Worm (Caenorhabditis elegans) whole organism, L4 larva: ENCODE data around the gene msp-76.
A peak's percentile ranks its signal among the peaks of the same experiment; 100 is the strongest.

Source experiments
- D1046.2 ChIP-seq: fragments of 200-800 bp; sonication (Bioruptor generic); IDR thresholded peaks from 2 replicates; pipeline ENCODE4 v1.3.6; 2022; ENCODE audit warnings: missing genetic modification characterization, missing compliant biosample characterization
- F10B5.3 ChIP-seq: sonication (generic microtip); optimal IDR thresholded peaks from 2 replicates; lab custom pipeline; 2016; ENCODE audit warnings: mild to moderate bottlenecking, missing genetic modification characterization, missing compliant biosample characterization
- F26F4.8 ChIP-seq: fragments of 200-800 bp; sonication (Bioruptor generic); conservative IDR thresholded peaks from 2 replicates; pipeline ENCODE4 v1.3.6; 2022; ENCODE audit warnings: missing genetic modification characterization, missing compliant biosample characterization
- F37D6.2 ChIP-seq: sonication (generic microtip); optimal IDR thresholded peaks from 2 replicates; lab custom pipeline; 2016; ENCODE audit warnings: mild to moderate bottlenecking, missing genetic modification characterization, missing compliant biosample characterization
- F44E2.7 ChIP-seq: fragments of 200-800 bp; sonication (Bioruptor generic); IDR thresholded peaks from 2 replicates; pipeline ENCODE4 v2.1.2; 2022; ENCODE audit warnings: missing genetic modification characterization, missing compliant biosample characterization
- R02D3.7 ChIP-seq: fragments of 150-350 bp; sonication (generic microtip); optimal IDR thresholded peaks from 3 replicates; lab custom pipeline; 2014; ENCODE audit warnings: missing biosample characterization, missing genetic modification characterization
- Y105C5A.15 ChIP-seq: fragments of 200-800 bp; sonication (Bioruptor generic); IDR thresholded peaks from 2 replicates; pipeline ENCODE4 v1.3.6; 2022; ENCODE audit warnings: missing genetic modification characterization, missing compliant biosample characterization
- Y48G9A.11 ChIP-seq: fragments of 200-800 bp; sonication (Bioruptor generic); IDR thresholded peaks from 2 replicates; pipeline ENCODE4 v1.3.6; 2022; ENCODE audit warnings: missing genetic modification reagents, missing genetic modification characterization, missing compliant biosample characterization
- Y75B8A.6 ChIP-seq: fragments of 200-800 bp; sonication (Bioruptor generic); IDR thresholded peaks from 2 replicates; pipeline ENCODE4 v1.3.6; 2022; ENCODE audit warnings: missing genetic modification reagents, missing genetic modification characterization, missing compliant biosample characterization
- ZK337.2 ChIP-seq: fragments of 200-800 bp; sonication (Bioruptor generic); IDR thresholded peaks from 2 replicates; pipeline ENCODE4 v1.3.6; 2022; ENCODE audit warnings: missing genetic modification reagents, missing genetic modification characterization, missing compliant biosample characterization
- aha-1 ChIP-seq: fragments of 150-350 bp; peaks from one replicate; lab custom pipeline; 2014; ENCODE audit warnings: missing biosample characterization, missing genetic modification characterization
- ama-1 ChIP-seq: fragments of 150-350 bp; optimal IDR thresholded peaks from 2 replicates; lab custom pipeline; 2014; ENCODE audit warnings: inconsistent platforms, mixed read lengths
- ceh-20 ChIP-seq: fragments of 200-800 bp; sonication (Bioruptor generic); IDR thresholded peaks from 2 replicates; pipeline ENCODE4 v1.3.6; 2022; ENCODE audit warnings: missing genetic modification reagents, missing genetic modification characterization, missing compliant biosample characterization
- ceh-44 ChIP-seq: fragments of 200-800 bp; sonication (Bioruptor generic); IDR thresholded peaks from 2 replicates; pipeline ENCODE4 v1.3.6; 2022; ENCODE audit warnings: missing genetic modification reagents, missing genetic modification characterization, missing compliant biosample characterization
- ceh-62 ChIP-seq: sonication (generic microtip); optimal IDR thresholded peaks from 2 replicates; lab custom pipeline; 2017; ENCODE audit warnings: missing biosample characterization, missing genetic modification characterization
- ces-1 ChIP-seq: fragments of 150-350 bp; sonication (generic microtip); optimal IDR thresholded peaks from 4 replicates; lab custom pipeline; 2014; ENCODE audit warnings: missing biosample characterization, missing genetic modification reagents, missing genetic modification characterization
- daf-12 ChIP-seq: fragments of 150-350 bp; optimal IDR thresholded peaks from 2 replicates; lab custom pipeline; 2014; ENCODE audit warnings: missing biosample characterization, missing genetic modification reagents, missing genetic modification characterization
- dmd-9 ChIP-seq: fragments of 200-800 bp; sonication (Bioruptor generic); IDR thresholded peaks from 2 replicates; pipeline ENCODE4 v1.3.6; 2022; ENCODE audit warnings: missing genetic modification reagents, missing genetic modification characterization, missing compliant biosample characterization
- dpl-1 ChIP-seq: fragments of 150-350 bp; optimal IDR thresholded peaks from 2 replicates; lab custom pipeline; 2014; ENCODE audit warnings: missing biosample characterization, missing genetic modification reagents, missing genetic modification characterization
- duxl-1 ChIP-seq: sonication (generic microtip); optimal IDR thresholded peaks from 2 replicates; lab custom pipeline; 2016; ENCODE audit warnings: mild to moderate bottlenecking, missing genetic modification characterization, moderate library complexity, missing compliant biosample characterization; ENCODE audit not compliant: poor library complexity
- egl-43 ChIP-seq: fragments of 200-800 bp; sonication (Bioruptor generic); IDR thresholded peaks from 2 replicates; pipeline ENCODE4 v1.3.6; 2022; ENCODE audit warnings: missing genetic modification reagents, missing genetic modification characterization, missing compliant biosample characterization
- fkh-10 ChIP-seq: fragments of 150-350 bp; optimal IDR thresholded peaks from 2 replicates; lab custom pipeline; 2014; ENCODE audit warnings: missing biosample characterization, missing genetic modification reagents, missing genetic modification characterization
- fos-1 ChIP-seq: fragments of 150-350 bp; optimal IDR thresholded peaks from 2 replicates; lab custom pipeline; 2014; ENCODE audit warnings: missing biosample characterization, missing genetic modification characterization
- gei-8 ChIP-seq: fragments of 200-800 bp; sonication (Bioruptor generic); optimal IDR thresholded peaks from 2 replicates; lab custom pipeline; 2018; ENCODE audit warnings: mild to moderate bottlenecking, missing genetic modification characterization, missing compliant biosample characterization
- hif-1 ChIP-seq, 2 experiments: sonication (generic microtip); optimal IDR thresholded peaks; 2 replicates each; lab custom pipeline; 2016 to 2017; ENCODE audit warnings: missing compliant biosample characterization in 2 of 2, missing genetic modification characterization in 2 of 2, missing genetic modification reagents in 2 of 2, missing genotype in 2 of 2, mild to moderate bottlenecking in 1 of 2
- hmg-1.1 ChIP-seq: fragments of 200-800 bp; sonication (Bioruptor generic); IDR thresholded peaks from 2 replicates; pipeline ENCODE4 v1.3.6; 2022; ENCODE audit warnings: missing genetic modification reagents, missing genetic modification characterization, missing compliant biosample characterization
- mep-1 ChIP-seq: fragments of 150-350 bp; sonication (generic microtip); optimal IDR thresholded peaks from 3 replicates; lab custom pipeline; 2014; ENCODE audit warnings: missing biosample characterization, missing genetic modification characterization
- mxl-2 ChIP-seq: fragments of 200-800 bp; sonication (Bioruptor generic); conservative IDR thresholded peaks from 2 replicates; pipeline ENCODE4 v1.3.6; 2022; ENCODE audit warnings: missing genetic modification reagents, missing genetic modification characterization, missing compliant biosample characterization
- nhr-10 ChIP-seq: fragments of 150-350 bp; optimal IDR thresholded peaks from 2 replicates; lab custom pipeline; 2014; ENCODE audit warnings: missing biosample characterization, missing genetic modification characterization
- nhr-237 ChIP-seq: sonication (generic microtip); optimal IDR thresholded peaks from 2 replicates; lab custom pipeline; 2017; ENCODE audit warnings: missing biosample characterization, missing genetic modification characterization
- nhr-28 ChIP-seq: fragments of 150-350 bp; optimal IDR thresholded peaks from 2 replicates; lab custom pipeline; 2014; ENCODE audit warnings: missing biosample characterization, missing genetic modification characterization
- nhr-48 ChIP-seq: sonication (generic microtip); optimal IDR thresholded peaks from 2 replicates; lab custom pipeline; 2016; ENCODE audit warnings: mild to moderate bottlenecking, missing genetic modification characterization, missing compliant biosample characterization
- nhr-6 ChIP-seq: fragments of 150-350 bp; optimal IDR thresholded peaks from 2 replicates; lab custom pipeline; 2014; ENCODE audit warnings: missing biosample characterization, missing genetic modification characterization
- nhr-77 ChIP-seq: fragments of 150-350 bp; optimal IDR thresholded peaks from 2 replicates; lab custom pipeline; 2014; ENCODE audit warnings: missing biosample characterization, missing genetic modification characterization
- pha-4 ChIP-seq, 2 experiments: fragments of 150-350 bp in 1 of 2; fragments of 200-800 bp in 1 of 2; sonication (Bioruptor generic) in 1 of 2; IDR thresholded peaks in 1 of 2; optimal IDR thresholded peaks in 1 of 2; 2 replicates each; pipeline versions ENCODE4 v1.3.6 to Lab custom; 2014 to 2022; ENCODE audit warnings: missing genetic modification characterization in 2 of 2, missing genetic modification reagents in 2 of 2, missing biosample characterization in 1 of 2, missing compliant biosample characterization in 1 of 2
- php-3 ChIP-seq: fragments of 200-800 bp; sonication (Bioruptor generic); IDR thresholded peaks from 2 replicates; pipeline ENCODE4 v1.3.6; 2022; ENCODE audit warnings: missing genetic modification reagents, missing genetic modification characterization, missing compliant biosample characterization
- pqm-1 ChIP-seq: sonication (generic microtip); optimal IDR thresholded peaks from 2 replicates; lab custom pipeline; 2017; ENCODE audit warnings: missing biosample characterization, missing genetic modification characterization
- saeg-2 ChIP-seq: fragments of 200-800 bp; sonication (Bioruptor generic); IDR thresholded peaks from 2 replicates; pipeline ENCODE4 v1.3.6; 2022; ENCODE audit warnings: missing genetic modification reagents, missing genetic modification characterization, missing compliant biosample characterization
- sdz-12 ChIP-seq: fragments of 200-800 bp; sonication (Bioruptor generic); optimal IDR thresholded peaks from 2 replicates; lab custom pipeline; 2018; ENCODE audit warnings: mild to moderate bottlenecking, missing genetic modification characterization, missing compliant biosample characterization
- skn-1 ChIP-seq: fragments of 150-350 bp; optimal IDR thresholded peaks from 2 replicates; lab custom pipeline; 2014; ENCODE audit warnings: missing biosample characterization, missing genetic modification characterization
- snpc-1.2 ChIP-seq: fragments of 200-800 bp; sonication (Bioruptor generic); IDR thresholded peaks from 2 replicates; pipeline ENCODE4 v1.3.6; 2022; ENCODE audit warnings: missing genetic modification reagents, missing genetic modification characterization, missing compliant biosample characterization
- tra-1 ChIP-seq: fragments of 200-800 bp; sonication (Bioruptor generic); IDR thresholded peaks from 2 replicates; pipeline ENCODE4 v1.3.6; 2022; ENCODE audit warnings: missing genetic modification reagents, missing genetic modification characterization, missing compliant biosample characterization
- unc-39 ChIP-seq: sonication (generic microtip); optimal IDR thresholded peaks from 2 replicates; lab custom pipeline; 2017; ENCODE audit warnings: missing biosample characterization, missing genetic modification characterization
- unc-62 ChIP-seq, 3 experiments: fragments of 150-350 bp in 1 of 3; sonication (generic microtip); optimal IDR thresholded peaks in 2 of 3; peaks in 1 of 3; 1 replicate in 1 of 3; 2 replicates in 2 of 3; lab custom pipeline; 2014 to 2017; ENCODE audit warnings: missing biosample characterization in 3 of 3, missing genetic modification characterization in 3 of 3, missing genetic modification reagents in 3 of 3, missing genotype in 1 of 3
- zfp-2 ChIP-seq: sonication (generic microtip); optimal IDR thresholded peaks from 2 replicates; lab custom pipeline; 2016; ENCODE audit warnings: mild to moderate bottlenecking, missing genetic modification characterization, missing compliant biosample characterization
- zip-11 ChIP-seq: fragments of 200-800 bp; sonication (Bioruptor generic); IDR thresholded peaks from 2 replicates; pipeline ENCODE4 v1.3.6; 2022; ENCODE audit warnings: missing genetic modification characterization, missing compliant biosample characterization
- ztf-11 ChIP-seq: fragments of 150-350 bp; optimal IDR thresholded peaks from 2 replicates; lab custom pipeline; 2014; ENCODE audit warnings: missing biosample characterization, missing genetic modification characterization
- ztf-7 ChIP-seq: fragments of 150-350 bp; optimal IDR thresholded peaks from 2 replicates; lab custom pipeline; 2014; ENCODE audit warnings: missing biosample characterization, missing genetic modification characterization

msp-76 gene

ce11 chrIV:9716490-9716889 lies 27.7 kb downstream of the msp-76 start (continued):
- TF ChIP-seq zfp-2 (tag; lab: Kevin White, UChicago), result no peak
- TF ChIP-seq dmd-9 (GFP tag; lab: Robert Waterston, UW), result no peak
- TF ChIP-seq gei-8 (GFP tag; lab: Kevin White, UChicago), result no peak
- no peak for TF ChIP-seq fos-1
- TF ChIP-seq nhr-6 (tag; lab: Kevin White, UChicago), result peak; percentile 63
- TF ChIP-seq saeg-2 (GFP tag; lab: Robert Waterston, UW), result no peak
- no peak for TF ChIP-seq hmg-1.1 (GFP tag; lab: Robert Waterston, UW)
- no peak for TF ChIP-seq F44E2.7
- TF ChIP-seq ces-1 (GFP tag; lab: Kevin White, UChicago), result no peak
- no peak for TF ChIP-seq mxl-2 (GFP tag; lab: Robert Waterston, UW)
- no peak for TF ChIP-seq ztf-11 (tag; lab: Kevin White, UChicago)
- no peak for TF ChIP-seq fkh-10 (GFP tag; lab: Kevin White, UChicago)
- no peak for TF ChIP-seq unc-39
- TF ChIP-seq Y75B8A.6 (GFP tag; lab: Robert Waterston, UW), result no peak
- no peak for TF ChIP-seq mep-1 (tag; lab: Kevin White, UChicago)
- TF ChIP-seq nhr-48 (tag; lab: Kevin White, UChicago), result no peak
- TF ChIP-seq egl-43, result no peak
- no peak for TF ChIP-seq ceh-20 (GFP tag; lab: Robert Waterston, UW)
- TF ChIP-seq sdz-12, result no peak
- TF ChIP-seq zip-11 (GFP tag; lab: Robert Waterston, UW), result no peak
- peak; percentile 81 for TF ChIP-seq pqm-1 (tag; lab: Kevin White, UChicago)
- no peak for TF ChIP-seq ceh-62
- TF ChIP-seq pha-4 (GFP tag; IDR thresholded peaks at IDR 0.05; lab: Robert Waterston, UW), result no peak
- TF ChIP-seq pha-4 (tag; optimal IDR thresholded peaks at IDR 0.05; lab: Kevin White, UChicago), result no peak
- TF ChIP-seq hif-1 (tag; optimal IDR thresholded peaks at IDR 0.05; lab: Kevin White, UChicago), result no peak
- TF ChIP-seq ceh-44, result no peak
- no peak for TF ChIP-seq F37D6.2 (tag; lab: Kevin White, UChicago)
- TF ChIP-seq nhr-28 (tag; lab: Kevin White, UChicago), result peak; percentile 90
- peak; percentile 40 for TF ChIP-seq nhr-10 (tag; lab: Kevin White, UChicago)
- no peak for TF ChIP-seq skn-1 (tag; lab: Kevin White, UChicago)
- no peak for TF ChIP-seq R02D3.7 (tag; lab: Kevin White, UChicago)
- no peak for TF ChIP-seq daf-12 (tag; lab: Kevin White, UChicago)
- TF ChIP-seq nhr-77 (tag; lab: Kevin White, UChicago), result peak; percentile 74
- TF ChIP-seq php-3 (GFP tag; lab: Robert Waterston, UW), result no peak
- TF ChIP-seq ama-1 (lab: Kevin White, UChicago), result no peak
- no peak for TF ChIP-seq tra-1 (GFP tag; lab: Robert Waterston, UW)

ce11 chrIV:9717844-9718243 lies 29.0 kb downstream of the msp-76 start:
- TF ChIP-seq ztf-7 (tag; lab: Kevin White, UChicago), result peak; percentile 95
- peak in 1 of 2 experiments; percentile 16 for TF ChIP-seq unc-62 (GFP tag; optimal IDR thresholded peaks at IDR 0.05 in 1 of 2; lab: Kevin White, UChicago)
- no peak for TF ChIP-seq unc-62 (tag; optimal IDR thresholded peaks at IDR 0.05; lab: Kevin White, UChicago)
- peak; percentile 86 for TF ChIP-seq aha-1 (tag; lab: Kevin White, UChicago)
- TF ChIP-seq D1046.2 (GFP tag; lab: Robert Waterston, UW), result no peak

- TF ChIP-seq ama-1 (lab: Kevin White, UChicago) (no peak), Y105C5A.15 (no peak), duxl-1 (tag; lab: Kevin White, UChicago) (peak; percentile 14), F26F4.8 (GFP tag; lab: Robert Waterston, UW) (no peak), pqm-1 (tag; lab: Kevin White, UChicago) (peak; percentile 27), zfp-2 (tag; lab: Kevin White, UChicago) (no peak), Y48G9A.11 (GFP tag; lab: Robert Waterston, UW) (no peak), snpc-1.2 (GFP tag; lab: Robert Waterston, UW) (no peak), F44E2.7 (no peak), dpl-1 (GFP tag; lab: Kevin White, UChicago) (peak; percentile 38), php-3 (GFP tag; lab: Robert Waterston, UW) (no peak), F10B5.3 (tag; lab: Kevin White, UChicago) (no peak), ztf-7 (tag; lab: Kevin White, UChicago) (peak; percentile 15), ZK337.2 (GFP tag; lab: Robert Waterston, UW) (no peak), nhr-237 (no peak), daf-12 (tag; lab: Kevin White, UChicago) (no peak), D1046.2 (GFP tag; lab: Robert Waterston, UW) (no peak), ztf-11 (tag; lab: Kevin White, UChicago) (no peak), pha-4 (GFP tag; IDR thresholded peaks at IDR 0.05; lab: Robert Waterston, UW) (0 out of 2 replicates have a peak, but pooled peaks have one; percentile 44), pha-4 (tag; optimal IDR thresholded peaks at IDR 0.05; lab: Kevin White, UChicago) (no peak), nhr-48 (tag; lab: Kevin White, UChicago) (peak; percentile 84), dmd-9 (GFP tag; lab: Robert Waterston, UW) (no peak)
Observed at ce11 chrIV:9718396-9718795, 29.6 kb downstream of the msp-76 start.
